Worm (Caenorhabditis elegans): ENCODE results near the gene wht-3.

Gene wht-3

ce11 chrIII:4113594-4113993 lies 37.8 kb downstream of the wht-3 start:
- TF ChIP-seq ceh-24 (tag; optimal IDR thresholded peaks at IDR 0.05), result no peak
- TF ChIP-seq dmd-4 (tag; optimal IDR thresholded peaks at IDR 0.05; ENCODE audit: borderline replicate concordance), result no peak
- TF ChIP-seq unc-3 (GFP tag; conservative IDR thresholded peaks at IDR 0.05), result no peak
- TF ChIP-seq unc-3 (tag; optimal IDR thresholded peaks at IDR 0.05), result no peak
- no peak for TF ChIP-seq ceh-45 (GFP tag; IDR thresholded peaks at IDR 0.05)
- no peak for TF ChIP-seq C08G9.2 (tag; optimal IDR thresholded peaks at IDR 0.05)
- TF ChIP-seq ceh-31 (tag; optimal IDR thresholded peaks at IDR 0.05), result no peak
- TF ChIP-seq ref-2 (tag; optimal IDR thresholded peaks at IDR 0.05), result no peak
- TF ChIP-seq unc-55 (GFP tag; optimal IDR thresholded peaks at IDR 0.05), result peak; percentile 86
- peak; percentile 67 for TF ChIP-seq ceh-18 (tag; optimal IDR thresholded peaks at IDR 0.05)
- no peak for TF ChIP-seq sdc-2 (tag; optimal IDR thresholded peaks at IDR 0.05)

ce11 chrIII:4107929-4108520 lies 43.4 kb downstream of the wht-3 start:
- TF ChIP-seq odd-2 (tag; optimal IDR thresholded peaks at IDR 0.05) (no peak), nfya-1 (tag; optimal IDR thresholded peaks at IDR 0.05) (peak; percentile 57), C08G9.2 (tag; optimal IDR thresholded peaks at IDR 0.05) (no peak), fkh-10 (GFP tag; optimal IDR thresholded peaks at IDR 0.05) (no peak), zip-5 (tag; optimal IDR thresholded peaks at IDR 0.05) (no peak)

- peak; percentile 27 for TF ChIP-seq unc-42 (tag; optimal IDR thresholded peaks at IDR 0.05)
- no peak for TF ChIP-seq ceh-30 (tag; optimal IDR thresholded peaks at IDR 0.05)
Measured at ce11 chrIII:4107227-4107626, 44.2 kb downstream of the wht-3 start.

- TF ChIP-seq Y22D7AL.16 (tag; optimal IDR thresholded peaks at IDR 0.05) (no peak), C08G9.2 (tag; optimal IDR thresholded peaks at IDR 0.05) (no peak), sox-4 (tag; optimal IDR thresholded peaks at IDR 0.05) (no peak), lim-6 (tag; optimal IDR thresholded peaks at IDR 0.05) (no peak), ceh-34 (tag; optimal IDR thresholded peaks at IDR 0.05) (no peak), K09A11.1 (tag; optimal IDR thresholded peaks at IDR 0.05; ENCODE audit: insufficient read depth) (no peak)
Measured at ce11 chrIII:4106611-4107010, 44.8 kb downstream of the wht-3 start.

- TF ChIP-seq ztf-16 (tag; optimal IDR thresholded peaks at IDR 0.05) (no peak), unc-42 (tag; optimal IDR thresholded peaks at IDR 0.05) (peak; percentile 77)
Measured at ce11 chrIII:4103171-4103570, 48.2 kb downstream of the wht-3 start.

- TF ChIP-seq C08G9.2 (tag; optimal IDR thresholded peaks at IDR 0.05) (no peak), odd-2 (tag; optimal IDR thresholded peaks at IDR 0.05) (no peak), tbx-7 (tag; optimal IDR thresholded peaks at IDR 0.05) (no peak), dve-1 (tag; optimal IDR thresholded peaks at IDR 0.05) (no peak), elt-4 (tag; optimal IDR thresholded peaks at IDR 0.05) (no peak), madf-2 (tag; optimal IDR thresholded peaks at IDR 0.05) (no peak), pqm-1 (tag; optimal IDR thresholded peaks at IDR 0.05) (no peak), pha-4 (tag; optimal IDR thresholded peaks at IDR 0.05) (no peak), ceh-30 (tag; optimal IDR thresholded peaks at IDR 0.05) (no peak), unc-55 (GFP tag; optimal IDR thresholded peaks at IDR 0.05) (no peak), ref-2 (tag; optimal IDR thresholded peaks at IDR 0.05) (no peak), C38D4.7 (GFP tag; optimal IDR thresholded peaks at IDR 0.05) (no peak), pha-2 (tag; optimal IDR thresholded peaks at IDR 0.05) (no peak), fkh-6 (tag; optimal IDR thresholded peaks at IDR 0.05) (no peak), ceh-18 (tag; optimal IDR thresholded peaks at IDR 0.05) (no peak), F13H6.1 (tag; optimal IDR thresholded peaks at IDR 0.05) (no peak), pag-3 (tag; optimal IDR thresholded peaks at IDR 0.05; ENCODE audit: borderline replicate concordance) (no peak), ceh-48 (tag; optimal IDR thresholded peaks at IDR 0.05) (no peak), dmd-4 (tag; optimal IDR thresholded peaks at IDR 0.05; ENCODE audit: borderline replicate concordance) (no peak)
Measured at ce11 chrIII:4102039-4102438, 49.4 kb downstream of the wht-3 start.
